Fruit fly (Drosophila melanogaster): ENCODE data around the gene CG5790.

- TF ChIP-seq ttk (optimal IDR thresholded peaks at IDR 0.05), result no peak
- no peak for TF ChIP-seq Myc (optimal IDR thresholded peaks at IDR 0.05)
Measured at dm6 chr2L:18327007-18327406, 32.4 kb downstream of the CG5790 start.
